Worm (Caenorhabditis elegans): ENCODE measurements around the gene aat-3.

Gene aat-3

ce11 chrX:2598833-2599279 is 46.8 kb downstream of the aat-3 start (continued):
- TF ChIP-seq lin-35 (GFP tag; optimal IDR thresholded peaks at IDR 0.05), result peak in 1 of 2 experiments; percentile 39
- TF ChIP-seq lin-13 (GFP tag; optimal IDR thresholded peaks at IDR 0.05), result no peak
- no peak for TF ChIP-seq ceh-90 (tag; optimal IDR thresholded peaks at IDR 0.05)
- peak in 2 of 3 experiments; percentile 46 to 77 for TF ChIP-seq ceh-82 (tag; optimal IDR thresholded peaks at IDR 0.05)
- peak; percentile 74 for TF ChIP-seq unc-86 (tag; optimal IDR thresholded peaks at IDR 0.05)
- TF ChIP-seq ceh-63 (GFP tag; optimal IDR thresholded peaks at IDR 0.05), result no peak
- TF ChIP-seq pqm-1 (tag; optimal IDR thresholded peaks at IDR 0.05), result no peak
- TF ChIP-seq lir-3 (tag; optimal IDR thresholded peaks at IDR 0.05; ENCODE audit: poor library complexity), result no peak
- TF ChIP-seq ces-1 (GFP tag; optimal IDR thresholded peaks at IDR 0.05), result no peak
- no peak for TF ChIP-seq unc-62 (GFP tag; optimal IDR thresholded peaks at IDR 0.05)
- TF ChIP-seq lsy-2 (tag; optimal IDR thresholded peaks at IDR 0.05), result peak in 1 of 2 experiments; percentile 67
- no peak for TF ChIP-seq zag-1 (tag; optimal IDR thresholded peaks at IDR 0.05)
- no peak for TF ChIP-seq ets-5 (GFP tag; IDR thresholded peaks at IDR 0.05)
- TF ChIP-seq rnt-1 (tag; optimal IDR thresholded peaks at IDR 0.05), result peak; percentile 72
- peak; percentile 18 for TF ChIP-seq nhr-20 (tag; optimal IDR thresholded peaks at IDR 0.05)
- no peak for TF ChIP-seq pag-3 (tag; optimal IDR thresholded peaks at IDR 0.05; ENCODE audit: borderline replicate concordance, insufficient read depth)
- peak; percentile 52 for TF ChIP-seq nhr-19 (GFP tag; conservative IDR thresholded peaks at IDR 0.05)
- peak; percentile 12 to 28 for TF ChIP-seq efl-1 (optimal IDR thresholded peaks at IDR 0.05)
- no peak for TF ChIP-seq efl-1 (GFP tag; optimal IDR thresholded peaks at IDR 0.05 in 1 of 2)
- no peak for TF ChIP-seq nhr-84 (tag; optimal IDR thresholded peaks at IDR 0.05)
- TF ChIP-seq elt-2 (tag; optimal IDR thresholded peaks at IDR 0.05), result no peak
- TF ChIP-seq pax-3 (tag; optimal IDR thresholded peaks at IDR 0.05), result no peak
- TF ChIP-seq mdl-1 (tag; optimal IDR thresholded peaks at IDR 0.05), result no peak
- no peak for TF ChIP-seq snpc-4 (tag; optimal IDR thresholded peaks at IDR 0.05)
- peak; percentile 80 for TF ChIP-seq nhr-47 (tag; optimal IDR thresholded peaks at IDR 0.05)
- TF ChIP-seq tlp-1 (tag; optimal IDR thresholded peaks at IDR 0.05), result no peak
- no peak for TF ChIP-seq nhr-12 (tag; optimal IDR thresholded peaks at IDR 0.05)
- TF ChIP-seq sptf-1 (tag; optimal IDR thresholded peaks at IDR 0.05), result no peak
- no peak for TF ChIP-seq jun-1 (tag; optimal IDR thresholded peaks at IDR 0.05)
- no peak for TF ChIP-seq nhr-77 (tag; optimal IDR thresholded peaks at IDR 0.05)
- no peak for TF ChIP-seq nhr-90 (tag; optimal IDR thresholded peaks at IDR 0.05; ENCODE audit: poor library complexity)
- TF ChIP-seq hlh-4 (tag; optimal IDR thresholded peaks at IDR 0.05), result no peak
- TF ChIP-seq fos-1 (tag; optimal IDR thresholded peaks at IDR 0.05), result peak; percentile 19
- peak; percentile 0 for TF ChIP-seq lin-39 (tag; optimal IDR thresholded peaks at IDR 0.05)
- peak; percentile 79 for TF ChIP-seq fkh-8 (tag; optimal IDR thresholded peaks at IDR 0.05)
- no peak for TF ChIP-seq unc-30 (tag; optimal IDR thresholded peaks at IDR 0.05)
- peak; percentile 43 for TF ChIP-seq xbp-1 (tag; optimal IDR thresholded peaks at IDR 0.05)

- peak; percentile 85 for TF ChIP-seq fkh-10 (GFP tag; optimal IDR thresholded peaks at IDR 0.05)
- TF ChIP-seq lin-13 (GFP tag; optimal IDR thresholded peaks at IDR 0.05), result peak; percentile 1
- TF ChIP-seq dsc-1 (tag; optimal IDR thresholded peaks at IDR 0.05), result no peak
- peak in 1 of 2 experiments; percentile 3 for TF ChIP-seq mdl-1 (tag; optimal IDR thresholded peaks at IDR 0.05)
- no peak for TF ChIP-seq alr-1 (tag; optimal IDR thresholded peaks at IDR 0.05; ENCODE audit: borderline replicate concordance)
- no peak for TF ChIP-seq ceh-90 (tag; optimal IDR thresholded peaks at IDR 0.05)
- TF ChIP-seq lir-3 (tag; optimal IDR thresholded peaks at IDR 0.05; ENCODE audit: poor library complexity), result no peak
- TF ChIP-seq ceh-8 (GFP tag; optimal IDR thresholded peaks at IDR 0.05), result no peak
- TF ChIP-seq sptf-1 (tag; optimal IDR thresholded peaks at IDR 0.05), result no peak
- no peak for TF ChIP-seq C34B4.2 (tag; optimal IDR thresholded peaks at IDR 0.05)
- no peak for TF ChIP-seq swsn-7 (tag; optimal IDR thresholded peaks at IDR 0.05)
- TF ChIP-seq nhr-71 (tag; optimal IDR thresholded peaks at IDR 0.05), result no peak
- no peak for TF ChIP-seq mab-9 (GFP tag; IDR thresholded peaks at IDR 0.05)
- TF ChIP-seq aly-2 (tag; optimal IDR thresholded peaks at IDR 0.05), result no peak
- no peak for TF ChIP-seq jun-1 (tag; optimal IDR thresholded peaks at IDR 0.05)
- no peak for TF ChIP-seq unc-130 (tag; optimal IDR thresholded peaks at IDR 0.05)
- no peak for TF ChIP-seq fkh-8 (tag; optimal IDR thresholded peaks at IDR 0.05)
- TF ChIP-seq irx-1 (tag; optimal IDR thresholded peaks at IDR 0.05), result no peak
- TF ChIP-seq lin-14 (GFP tag; optimal IDR thresholded peaks at IDR 0.05), result peak; percentile 66
- no peak for TF ChIP-seq nhr-90 (tag; optimal IDR thresholded peaks at IDR 0.05; ENCODE audit: poor library complexity)
- no peak for TF ChIP-seq lin-35 (GFP tag; optimal IDR thresholded peaks at IDR 0.05)
- TF ChIP-seq nhr-12 (tag; optimal IDR thresholded peaks at IDR 0.05), result no peak
- TF ChIP-seq elt-2 (tag; optimal IDR thresholded peaks at IDR 0.05), result no peak
- TF ChIP-seq unc-62 (GFP tag; optimal IDR thresholded peaks at IDR 0.05), result no peak
Measured at ce11 chrX:2601025-2601705, 49.1 kb downstream of the aat-3 start.
